Worm (Caenorhabditis elegans) whole organism, midembryonic: Measurements from ENCODE around the gene col-123.

ENCODE experiments used
- cog-1 ChIP-seq: sonication (generic microtip); optimal IDR thresholded peaks from 2 replicates; lab custom pipeline; 2016; ENCODE audit warnings: missing genetic modification characterization, missing compliant biosample characterization
- klf-2 ChIP-seq: fragments of 200-800 bp; sonication (Bioruptor generic); conservative IDR thresholded peaks from 2 replicates; pipeline ENCODE4 v1.3.6; 2022; ENCODE audit warnings: missing genetic modification reagents, missing genetic modification characterization, missing compliant biosample characterization
- med-1 ChIP-seq: sonication (generic microtip); optimal IDR thresholded peaks from 2 replicates; lab custom pipeline; 2017; ENCODE audit warnings: missing genetic modification characterization, mild to moderate bottlenecking, missing compliant biosample characterization, antibody characterized with exemption, missing genetic modification reagents; ENCODE audit not compliant: insufficient read depth
- ref-1 ChIP-seq: fragments of 200-800 bp; sonication (Bioruptor generic); conservative IDR thresholded peaks from 2 replicates; pipeline ENCODE4 v1.3.6; 2022; ENCODE audit warnings: missing genetic modification reagents, missing genetic modification characterization, missing compliant biosample characterization
- tab-1 ChIP-seq: fragments of 200-800 bp; sonication (Bioruptor generic); IDR thresholded peaks from 2 replicates; pipeline ENCODE4 v1.3.6; 2022; ENCODE audit warnings: missing genetic modification characterization, missing compliant biosample characterization
- ztf-23 ChIP-seq: fragments of 200-800 bp; sonication (Bioruptor generic); IDR thresholded peaks from 2 replicates; pipeline ENCODE4 v1.3.6; 2022; ENCODE audit warnings: missing genetic modification reagents, missing genetic modification characterization, missing compliant biosample characterization
- ztf-29 ChIP-seq: fragments of 200-800 bp; sonication (Bioruptor generic); IDR thresholded peaks from 2 replicates; pipeline ENCODE4 v1.3.6; 2022; ENCODE audit warnings: missing genetic modification reagents, missing genetic modification characterization, missing compliant biosample characterization

DNA sequence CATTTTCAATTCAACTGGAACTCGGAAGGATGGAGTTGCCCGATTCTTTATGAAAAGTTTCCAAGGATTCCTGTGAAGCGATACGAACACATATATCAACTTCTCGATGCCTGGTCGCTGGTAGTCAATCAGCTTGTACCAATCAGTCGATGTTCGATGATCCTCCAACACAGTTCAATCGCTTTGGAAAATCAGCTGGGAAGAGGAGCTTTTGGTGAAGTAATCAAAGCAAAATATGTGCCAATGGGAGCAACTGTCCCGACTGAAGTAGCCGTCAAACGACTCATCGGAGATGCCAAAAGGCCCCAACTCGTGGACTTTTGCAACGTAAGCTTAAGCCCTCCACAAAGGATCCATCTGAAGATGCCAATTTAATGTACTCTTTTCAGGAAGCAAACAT is 11.6 kb downstream of the col-123 start:
- no peak for TF ChIP-seq med-1 (GFP tag; lab: Kevin White, UChicago)
- no peak for TF ChIP-seq klf-2 (GFP tag; lab: Robert Waterston, UW)
- TF ChIP-seq ref-1 (GFP tag; lab: Robert Waterston, UW): no peak
- TF ChIP-seq cog-1: no peak
- TF ChIP-seq tab-1 (GFP tag; lab: Robert Waterston, UW): no peak
- TF ChIP-seq ztf-29 (GFP tag; lab: Robert Waterston, UW): no peak
- TF ChIP-seq ztf-23 (GFP tag; lab: Robert Waterston, UW): no peak
